5 worm cellular contexts compared by ENCODE assay signal in the genomic region with DNA sequence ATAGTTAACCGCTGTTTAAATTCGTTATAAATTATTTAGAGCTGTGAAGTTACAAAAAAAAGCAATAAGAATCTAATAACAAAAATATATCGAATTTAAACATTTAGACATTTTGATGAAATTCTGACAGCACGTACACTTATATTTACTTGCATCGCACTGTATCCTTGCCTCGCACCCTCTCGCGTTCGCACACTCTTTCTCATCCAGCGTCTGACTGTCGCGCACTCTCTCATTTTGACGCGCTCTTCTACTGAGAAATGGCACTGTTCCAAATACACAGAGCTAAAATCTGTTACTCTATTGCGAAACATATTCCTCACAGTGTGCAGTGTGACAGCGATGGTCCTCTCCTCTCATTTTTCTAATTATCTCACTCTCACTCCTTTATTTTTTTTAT.
TF ChIP-seq lines count a peak whose summit lies in the region.

No protein-coding gene starts in this region.

TF ChIP-seq in whole organism, L1 larva, 84 proteins besides CTCF, POLR2A, EP300 and RAD21 (continued from another document):
- TF ChIP-seq lin-13 (GFP tag; optimal IDR thresholded peaks at IDR 0.05; lab: Kevin White, UChicago) (no peak), C04F5.9 (tag; optimal IDR thresholded peaks at IDR 0.05; lab: Kevin White, UChicago) (no peak), egl-27 (tag; optimal IDR thresholded peaks at IDR 0.05; lab: Kevin White, UChicago) (no peak), isw-1 (GFP tag; IDR thresholded peaks at IDR 0.05; lab: Robert Waterston, UW) (no peak), nhr-47 (tag; optimal IDR thresholded peaks at IDR 0.05; lab: Kevin White, UChicago) (peak; percentile 56), unc-86 (tag; optimal IDR thresholded peaks at IDR 0.05; lab: Kevin White, UChicago) (no peak), nhr-19 (GFP tag; conservative IDR thresholded peaks at IDR 0.05; lab: Robert Waterston, UW) (peak; percentile 31), nhr-20 (tag; optimal IDR thresholded peaks at IDR 0.05; lab: Kevin White, UChicago) (peak; percentile 55), fkh-4 (tag; optimal IDR thresholded peaks at IDR 0.05; lab: Kevin White, UChicago; ENCODE audit: borderline replicate concordance) (no peak), rnt-1 (tag; optimal IDR thresholded peaks at IDR 0.05; lab: Kevin White, UChicago) (peak; percentile 56), fkh-10 (GFP tag; optimal IDR thresholded peaks at IDR 0.05; lab: Kevin White, UChicago) (no peak), tbx-2 (tag; optimal IDR thresholded peaks at IDR 0.05; lab: Kevin White, UChicago) (peak; percentile 51), lsy-2 (tag; optimal IDR thresholded peaks at IDR 0.05; lab: Kevin White, UChicago) (peak in 1 of 2 experiments; percentile 41), zip-4 (GFP tag; optimal IDR thresholded peaks at IDR 0.05; lab: Kevin White, UChicago) (peak; percentile 9), swsn-7 (tag; optimal IDR thresholded peaks at IDR 0.05; lab: Kevin White, UChicago) (peak; percentile 73), snu-23 (GFP tag; optimal IDR thresholded peaks at IDR 0.05; lab: Kevin White, UChicago) (peak; percentile 67), jun-1 (tag; optimal IDR thresholded peaks at IDR 0.05; lab: Kevin White, UChicago) (peak; percentile 21), nhr-85 (tag; lab: Kevin White, UChicago) (peak; percentile 32), lin-14 (GFP tag; optimal IDR thresholded peaks at IDR 0.05; lab: Kevin White, UChicago) (peak; percentile 80), nhr-90 (tag; optimal IDR thresholded peaks at IDR 0.05; lab: Kevin White, UChicago; ENCODE audit: poor library complexity) (peak; percentile 25), efl-1 (optimal IDR thresholded peaks at IDR 0.05; lab: Kevin White, UChicago) (peak; percentile 46 to 69), efl-1 (GFP tag; optimal IDR thresholded peaks at IDR 0.05 in 1 of 2; lab: Kevin White, UChicago) (no peak)

TF ChIP-seq in whole organism, L2 larva, 48 proteins besides CTCF, POLR2A, EP300 and RAD21 (continued from another document):
- TF ChIP-seq sma-9 (GFP tag; optimal IDR thresholded peaks at IDR 0.05; lab: Kevin White, UChicago) (peak; percentile 55), sma-9 (tag; optimal IDR thresholded peaks at IDR 0.05; lab: Kevin White, UChicago) (no peak), lsy-2 (tag; optimal IDR thresholded peaks at IDR 0.05; lab: Kevin White, UChicago) (peak in 1 of 2 experiments; percentile 53), nhr-129 (tag; optimal IDR thresholded peaks at IDR 0.05; lab: Kevin White, UChicago) (peak; percentile 18), fos-1 (tag; optimal IDR thresholded peaks at IDR 0.05; lab: Kevin White, UChicago) (peak; percentile 5), zag-1 (tag; optimal IDR thresholded peaks at IDR 0.05; lab: Kevin White, UChicago) (no peak), unc-55 (GFP tag; optimal IDR thresholded peaks at IDR 0.05; lab: Kevin White, UChicago) (peak; percentile 53), ztf-11 (tag; optimal IDR thresholded peaks at IDR 0.05; lab: Kevin White, UChicago) (no peak)

TF ChIP-seq in whole organism, L3 larva, 47 proteins besides CTCF, POLR2A, EP300 and RAD21 (continued from another document):
- no peak for TF ChIP-seq ztf-4 (tag; optimal IDR thresholded peaks at IDR 0.05; lab: Kevin White, UChicago)

TF ChIP-seq in whole organism, L4 larva, 104 proteins besides CTCF, POLR2A, EP300 and RAD21 (continued from another document):
- TF ChIP-seq duxl-1 (tag; optimal IDR thresholded peaks at IDR 0.05; lab: Kevin White, UChicago; ENCODE audit: poor library complexity) = no peak
- no peak for TF ChIP-seq R02D3.7 (tag; optimal IDR thresholded peaks at IDR 0.05; lab: Kevin White, UChicago)
- TF ChIP-seq egl-27 (tag; optimal IDR thresholded peaks at IDR 0.05; lab: Kevin White, UChicago) = no peak
- TF ChIP-seq rbr-2 (tag; optimal IDR thresholded peaks at IDR 0.05; lab: Kevin White, UChicago) = peak; percentile 5
- TF ChIP-seq ZK546.5 (tag; optimal IDR thresholded peaks at IDR 0.05; lab: Kevin White, UChicago) = no peak
- TF ChIP-seq dve-1 (tag; optimal IDR thresholded peaks at IDR 0.05; lab: Kevin White, UChicago; ENCODE audit: insufficient read depth) = peak; percentile 47
- no peak for TF ChIP-seq spr-1 (tag; optimal IDR thresholded peaks at IDR 0.05; lab: Kevin White, UChicago)
- TF ChIP-seq hlh-11 (tag; optimal IDR thresholded peaks at IDR 0.05; lab: Kevin White, UChicago) = peak; percentile 33
- TF ChIP-seq nhr-25 (tag; optimal IDR thresholded peaks at IDR 0.05; lab: Kevin White, UChicago; ENCODE audit: borderline replicate concordance, insufficient read depth) = no peak
- TF ChIP-seq ceh-82 (tag; optimal IDR thresholded peaks at IDR 0.05; lab: Kevin White, UChicago) = no peak
- no peak for TF ChIP-seq gei-8 (GFP tag; optimal IDR thresholded peaks at IDR 0.05; lab: Kevin White, UChicago)
- TF ChIP-seq daf-8 (GFP tag; IDR thresholded peaks at IDR 0.05; lab: Robert Waterston, UW) = no peak
- no peak for TF ChIP-seq zfp-2 (tag; optimal IDR thresholded peaks at IDR 0.05; lab: Kevin White, UChicago)
- no peak for TF ChIP-seq nhr-28 (tag; optimal IDR thresholded peaks at IDR 0.05; lab: Kevin White, UChicago)
- no peak for TF ChIP-seq dmd-6 (GFP tag; IDR thresholded peaks at IDR 0.05; lab: Robert Waterston, UW)
- TF ChIP-seq aly-2 (tag; optimal IDR thresholded peaks at IDR 0.05; lab: Kevin White, UChicago) = no peak
- TF ChIP-seq nhr-42 (GFP tag; IDR thresholded peaks at IDR 0.05; lab: Robert Waterston, UW) = no peak
- TF ChIP-seq nhr-237 (tag; optimal IDR thresholded peaks at IDR 0.05; lab: Kevin White, UChicago) = no peak
- TF ChIP-seq mdt-29 (GFP tag; IDR thresholded peaks at IDR 0.05; lab: Robert Waterston, UW) = no peak
- no peak for TF ChIP-seq fkh-10 (GFP tag; optimal IDR thresholded peaks at IDR 0.05; lab: Kevin White, UChicago)
- no peak for TF ChIP-seq pqm-1 (tag; optimal IDR thresholded peaks at IDR 0.05; lab: Kevin White, UChicago)
- TF ChIP-seq egl-43 (GFP tag; IDR thresholded peaks at IDR 0.05; lab: Robert Waterston, UW) = no peak
- no peak for TF ChIP-seq sdz-12 (GFP tag; optimal IDR thresholded peaks at IDR 0.05; lab: Kevin White, UChicago)
- TF ChIP-seq vab-7 (GFP tag; IDR thresholded peaks at IDR 0.05; lab: Robert Waterston, UW) = no peak
- TF ChIP-seq nhr-102 (tag; optimal IDR thresholded peaks at IDR 0.05; lab: Kevin White, UChicago) = no peak
- no peak for TF ChIP-seq pha-4 (GFP tag; IDR thresholded peaks at IDR 0.05; lab: Robert Waterston, UW)
- TF ChIP-seq pha-4 (tag; optimal IDR thresholded peaks at IDR 0.05; lab: Kevin White, UChicago) = no peak
- no peak for TF ChIP-seq T20F7.1 (GFP tag; optimal IDR thresholded peaks at IDR 0.05; lab: Kevin White, UChicago)
- TF ChIP-seq unc-62 (GFP tag; optimal IDR thresholded peaks at IDR 0.05 in 1 of 2; lab: Kevin White, UChicago) = peak in 1 of 2 experiments; percentile 63
- TF ChIP-seq unc-62 (tag; optimal IDR thresholded peaks at IDR 0.05; lab: Kevin White, UChicago) = no peak
- no peak for TF ChIP-seq lin-15B (tag; optimal IDR thresholded peaks at IDR 0.05; lab: Kevin White, UChicago)
- TF ChIP-seq ZK337.2 (GFP tag; IDR thresholded peaks at IDR 0.05; lab: Robert Waterston, UW) = no peak
- TF ChIP-seq F44E2.7 (GFP tag; IDR thresholded peaks at IDR 0.05; lab: Robert Waterston, UW) = no peak
- no peak for TF ChIP-seq jun-1 (tag; optimal IDR thresholded peaks at IDR 0.05; lab: Kevin White, UChicago)
- no peak for TF ChIP-seq nhr-11 (tag; optimal IDR thresholded peaks at IDR 0.05; lab: Kevin White, UChicago)
- no peak for TF ChIP-seq nhr-111 (GFP tag; optimal IDR thresholded peaks at IDR 0.05; lab: Kevin White, UChicago)
- no peak for TF ChIP-seq ztf-11 (tag; optimal IDR thresholded peaks at IDR 0.05; lab: Kevin White, UChicago)
- no peak for TF ChIP-seq mxl-3 (GFP tag; optimal IDR thresholded peaks at IDR 0.05; lab: Kevin White, UChicago)

TF ChIP-seq in whole organism, young adult, 124 proteins besides CTCF, POLR2A, EP300 and RAD21 (continued from another document):
- TF ChIP-seq snpc-4 (GFP tag; optimal IDR thresholded peaks at IDR 0.05; lab: Kevin White, UChicago) (no peak), snpc-4 (tag; optimal IDR thresholded peaks at IDR 0.05; lab: Kevin White, UChicago) (peak in 1 of 4 experiments; percentile 1), attf-5 (GFP tag; optimal IDR thresholded peaks at IDR 0.05; lab: Kevin White, UChicago) (no peak)
